Worm (Caenorhabditis elegans): ENCODE results near the gene clec-72.
"Not testable (repeated sequence)": the region's sequence is repeated elsewhere in the genome, so short reads cannot be mapped to it uniquely, and the experiment has no call there.

The clec-72 gene

ce11 chrIV:3919506-3919905 lies 25.1 kb upstream of the clec-72 start, which contains the start of gene srz-19:
TSS of gene srz-19 (plus strand) at chrIV:3919806.
- TF ChIP-seq him-1 (tag; optimal IDR thresholded peaks at IDR 0.05) (no peak), dao-5 (tag; optimal IDR thresholded peaks at IDR 0.05) (no peak), W03F9.2 (tag; optimal IDR thresholded peaks at IDR 0.05) (no peak)

ce11 chrIV:3921898-3922297 lies 22.7 kb upstream of the clec-72 start, which contains the start of gene clec-67:
TSS of gene clec-67 (plus strand) at chrIV:3922165.
- TF ChIP-seq W03F9.2 (tag; optimal IDR thresholded peaks at IDR 0.05): no peak
- TF ChIP-seq him-1 (tag; optimal IDR thresholded peaks at IDR 0.05): no peak
- no peak for TF ChIP-seq dao-5 (tag; optimal IDR thresholded peaks at IDR 0.05)

ce11 chrIV:3926117-3926516 lies 18.5 kb upstream of the clec-72 start, which contains the start of gene clec-68:
TSS of gene clec-68 (plus strand) at chrIV:3926417.
- TF ChIP-seq him-1 (tag; optimal IDR thresholded peaks at IDR 0.05) (no peak), dao-5 (tag; optimal IDR thresholded peaks at IDR 0.05) (no peak)

- TF ChIP-seq dao-5, him-1, W03F9.2 (tag; optimal IDR thresholded peaks at IDR 0.05): not testable (repeated sequence)
Measured at ce11 chrIV:3932408-3932807, 12.2 kb upstream of the clec-72 start, which contains the start of gene clec-70. TSS of gene clec-70 (plus strand) at chrIV:3932708.

ce11 chrIV:3937097-3937496 lies 7.5 kb upstream of the clec-72 start, which contains the start of gene clec-71:
TSS of gene clec-71 (plus strand) at chrIV:3937458.
- TF ChIP-seq dao-5 (tag; optimal IDR thresholded peaks at IDR 0.05): no peak
- TF ChIP-seq him-1 (tag; optimal IDR thresholded peaks at IDR 0.05): no peak
- no peak for TF ChIP-seq W03F9.2 (tag; optimal IDR thresholded peaks at IDR 0.05)

- TF ChIP-seq W03F9.2 (tag; optimal IDR thresholded peaks at IDR 0.05) (no peak), him-1 (tag; optimal IDR thresholded peaks at IDR 0.05) (no peak), dao-5 (tag; optimal IDR thresholded peaks at IDR 0.05) (no peak)
Measured at ce11 chrIV:3941658-3942328, 2.8 kb upstream of the clec-72 start, which contains the start of gene clec-174. TSS of gene clec-174 (minus strand) at chrIV:3941708.

- TF ChIP-seq him-1 (tag; optimal IDR thresholded peaks at IDR 0.05): no peak
- no peak for TF ChIP-seq dao-5 (tag; optimal IDR thresholded peaks at IDR 0.05)
- no peak for TF ChIP-seq W03F9.2 (tag; optimal IDR thresholded peaks at IDR 0.05)
Measured at ce11 chrIV:3943003-3943402, 1.6 kb upstream of the clec-72 start, which contains the start of gene Y46C8AL.11. TSS of gene Y46C8AL.11 (plus strand) at chrIV:3943303.

ce11 chrIV:3956095-3956494 lies 11.5 kb downstream of the clec-72 start, which contains the start of gene clec-73:
TSS of gene clec-73 (minus strand) at chrIV:3956195.
- TF ChIP-seq W03F9.2 (tag; optimal IDR thresholded peaks at IDR 0.05): no peak
- no peak for TF ChIP-seq him-1 (tag; optimal IDR thresholded peaks at IDR 0.05)
- no peak for TF ChIP-seq dao-5 (tag; optimal IDR thresholded peaks at IDR 0.05)

- no peak for TF ChIP-seq dao-5 (tag; optimal IDR thresholded peaks at IDR 0.05)
- no peak for TF ChIP-seq him-1 (tag; optimal IDR thresholded peaks at IDR 0.05)
- TF ChIP-seq W03F9.2 (tag; optimal IDR thresholded peaks at IDR 0.05): no peak
Measured at ce11 chrIV:3956705-3957104, 12.1 kb downstream of the clec-72 start, which contains the start of gene clec-74. TSS of gene clec-74 (plus strand) at chrIV:3957005.

ce11 chrIV:3960396-3960795 lies 15.8 kb downstream of the clec-72 start, which contains the start of gene clec-75:
TSS of gene clec-75 (plus strand) at chrIV:3960734.
- no peak for TF ChIP-seq him-1 (tag; optimal IDR thresholded peaks at IDR 0.05)
- TF ChIP-seq W03F9.2 (tag; optimal IDR thresholded peaks at IDR 0.05): no peak
- TF ChIP-seq dao-5 (tag; optimal IDR thresholded peaks at IDR 0.05): no peak

ce11 chrIV:3962584-3962983 lies 18.0 kb downstream of the clec-72 start, which contains the start of gene Y46C8AM.1:
TSS of gene Y46C8AM.1 (plus strand) at chrIV:3962884.
- TF ChIP-seq him-1 (tag; optimal IDR thresholded peaks at IDR 0.05): no peak
- no peak for TF ChIP-seq W03F9.2 (tag; optimal IDR thresholded peaks at IDR 0.05)
- no peak for TF ChIP-seq dao-5 (tag; optimal IDR thresholded peaks at IDR 0.05)

ce11 chrIV:3963498-3963897 lies 18.9 kb downstream of the clec-72 start:
- TF ChIP-seq him-1 (tag; optimal IDR thresholded peaks at IDR 0.05) (no peak), W03F9.2 (tag; optimal IDR thresholded peaks at IDR 0.05) (no peak), dao-5 (tag; optimal IDR thresholded peaks at IDR 0.05) (no peak)

- TF ChIP-seq W03F9.2 (tag; optimal IDR thresholded peaks at IDR 0.05) (no peak), him-1 (tag; optimal IDR thresholded peaks at IDR 0.05) (no peak), dao-5 (tag; optimal IDR thresholded peaks at IDR 0.05) (no peak)
Measured at ce11 chrIV:3965013-3965412, 20.4 kb downstream of the clec-72 start, which contains the start of gene clec-76. TSS of gene clec-76 (plus strand) at chrIV:3965246.

- TF ChIP-seq him-1 (tag; optimal IDR thresholded peaks at IDR 0.05) (no peak), dao-5 (tag; optimal IDR thresholded peaks at IDR 0.05) (no peak)
Measured at ce11 chrIV:3973049-3973448, 28.4 kb downstream of the clec-72 start, which contains the start of gene clec-79. TSS of gene clec-79 (plus strand) at chrIV:3973349.

All from whole organism, L4/young adult.